Fruit fly (Drosophila melanogaster): ENCODE measurements around the gene CG9586.

The CG9586 gene

dm6 chr2L:9210864-9211701 is 44.8 kb upstream of the CG9586 start:
- TF ChIP-seq pan (optimal IDR thresholded peaks at IDR 0.05), result no peak
- no peak for TF ChIP-seq usp (GFP tag; optimal IDR thresholded peaks at IDR 0.05)
- TF ChIP-seq Jra (GFP tag; optimal IDR thresholded peaks at IDR 0.05), result peak; percentile 77
- peak; percentile 91 for TF ChIP-seq sage (GFP tag; optimal IDR thresholded peaks at IDR 0.05)
- no peak for TF ChIP-seq jim (GFP tag; optimal IDR thresholded peaks at IDR 0.05)
- peak; percentile 87 for TF ChIP-seq Hnf4 (GFP tag; optimal IDR thresholded peaks at IDR 0.05)
- TF ChIP-seq HLH106 (tag; optimal IDR thresholded peaks at IDR 0.05), result peak; percentile 98
- no peak for TF ChIP-seq dl (GFP tag; optimal IDR thresholded peaks at IDR 0.05; ENCODE audit: insufficient read depth in 1 of 2, partially characterized antibody in 2 of 2)
- TF ChIP-seq OdsH (GFP tag; optimal IDR thresholded peaks at IDR 0.05), result peak; percentile 95
- peak; percentile 64 for TF ChIP-seq dsf (GFP tag; optimal IDR thresholded peaks at IDR 0.05; ENCODE audit: borderline replicate concordance)
- peak; percentile 18 for TF ChIP-seq GATAd (GFP tag; optimal IDR thresholded peaks at IDR 0.05)
- peak; percentile 96 for TF ChIP-seq Sp1 (GFP tag; optimal IDR thresholded peaks at IDR 0.05)
- TF ChIP-seq lola (GFP tag; optimal IDR thresholded peaks at IDR 0.05), result no peak
- peak; percentile 91 for TF ChIP-seq Rel (GFP tag; optimal IDR thresholded peaks at IDR 0.05)
- peak; percentile 84 for TF ChIP-seq Rel (tag; optimal IDR thresholded peaks at IDR 0.05)
- TF ChIP-seq CrebA (GFP tag; optimal IDR thresholded peaks at IDR 0.05; ENCODE audit: borderline replicate concordance), result no peak
- TF ChIP-seq br (GFP tag; optimal IDR thresholded peaks at IDR 0.05), result peak; percentile 91
- TF ChIP-seq dmrt93B (GFP tag; optimal IDR thresholded peaks at IDR 0.05), result peak; percentile 95
- TF ChIP-seq fru (GFP tag; optimal IDR thresholded peaks at IDR 0.05), result peak; percentile 80
- peak; percentile 97 for TF ChIP-seq tai (GFP tag; optimal IDR thresholded peaks at IDR 0.05)
- TF ChIP-seq Vsx2 (GFP tag; optimal IDR thresholded peaks at IDR 0.05; ENCODE audit: partially characterized antibody), result no peak
- peak; percentile 24 for TF ChIP-seq brk (GFP tag; optimal IDR thresholded peaks at IDR 0.05)
- peak; percentile 96 for TF ChIP-seq h (GFP tag; optimal IDR thresholded peaks at IDR 0.05)
- TF ChIP-seq CG9705 (GFP tag; optimal IDR thresholded peaks at IDR 0.05), result peak; percentile 93
- TF ChIP-seq woc (GFP tag; optimal IDR thresholded peaks at IDR 0.05), result peak; percentile 85
- TF ChIP-seq Abd-B (GFP tag; optimal IDR thresholded peaks at IDR 0.05), result no peak
- TF ChIP-seq foxo (GFP tag; optimal IDR thresholded peaks at IDR 0.05), result peak in 1 of 2 experiments; percentile 90
- TF ChIP-seq Hr83 (GFP tag; optimal IDR thresholded peaks at IDR 0.05; ENCODE audit: poor library complexity, severe bottlenecking), result no peak
- TF ChIP-seq Dfd (GFP tag; optimal IDR thresholded peaks at IDR 0.05), result peak; percentile 17
- peak; percentile 94 for TF ChIP-seq rgr (GFP tag; optimal IDR thresholded peaks at IDR 0.05)
- peak; percentile 6 for TF ChIP-seq sv (GFP tag; optimal IDR thresholded peaks at IDR 0.05)
- no peak for TF ChIP-seq N (GFP tag; optimal IDR thresholded peaks at IDR 0.05)
- no peak for TF ChIP-seq Hr78 (GFP tag; optimal IDR thresholded peaks at IDR 0.05)
- TF ChIP-seq Dif (GFP tag; optimal IDR thresholded peaks at IDR 0.05; ENCODE audit: partially characterized antibody), result no peak
- peak; percentile 7 for TF ChIP-seq Mio (GFP tag; optimal IDR thresholded peaks at IDR 0.05)
- peak; percentile 78 for TF ChIP-seq CG32264 (GFP tag; optimal IDR thresholded peaks at IDR 0.05)
- TF ChIP-seq ey (GFP tag; optimal IDR thresholded peaks at IDR 0.05), result peak; percentile 61
- TF ChIP-seq Myc (optimal IDR thresholded peaks at IDR 0.05), result no peak
- peak; percentile 96 for TF ChIP-seq psq (GFP tag; optimal IDR thresholded peaks at IDR 0.05)

dm6 chr2L:9207133-9207532 is 40.8 kb upstream of the CG9586 start:
- TF ChIP-seq Mio (GFP tag; optimal IDR thresholded peaks at IDR 0.05), result no peak
- no peak for TF ChIP-seq N (GFP tag; optimal IDR thresholded peaks at IDR 0.05)
- no peak for TF ChIP-seq OdsH (GFP tag; optimal IDR thresholded peaks at IDR 0.05)
- TF ChIP-seq Hr83 (GFP tag; optimal IDR thresholded peaks at IDR 0.05; ENCODE audit: poor library complexity, severe bottlenecking), result no peak
- TF ChIP-seq woc (GFP tag; optimal IDR thresholded peaks at IDR 0.05), result peak; percentile 3
- no peak for TF ChIP-seq usp (GFP tag; optimal IDR thresholded peaks at IDR 0.05)
- TF ChIP-seq rgr (GFP tag; optimal IDR thresholded peaks at IDR 0.05), result peak; percentile 12
- peak in 1 of 2 experiments; percentile 2 for TF ChIP-seq foxo (GFP tag; optimal IDR thresholded peaks at IDR 0.05)
- TF ChIP-seq h (GFP tag; optimal IDR thresholded peaks at IDR 0.05), result peak; percentile 2
- TF ChIP-seq tai (GFP tag; optimal IDR thresholded peaks at IDR 0.05), result peak; percentile 43
